Worm (Caenorhabditis elegans) whole organism, young adult: Measurements from ENCODE around the gene F55F10.3.
A peak's percentile ranks its signal among the peaks of the same experiment; 100 is the strongest.

Experiments used
- B0019.2 ChIP-seq: fragments of 200-800 bp; sonication (Bioruptor generic); conservative IDR thresholded peaks from 2 replicates; pipeline ENCODE4 v1.3.6; 2022; ENCODE audit warnings: missing genetic modification reagents, missing genetic modification characterization, missing compliant biosample characterization
- B0035.1 ChIP-seq: sonication (generic microtip); optimal IDR thresholded peaks from 2 replicates; lab custom pipeline; 2016; ENCODE audit warnings: missing genetic modification characterization, mild to moderate bottlenecking, missing compliant biosample characterization, missing genotype, missing genetic modification reagents
- F22D6.2 ChIP-seq: sonication (generic microtip); optimal IDR thresholded peaks from 2 replicates; lab custom pipeline; 2016; ENCODE audit warnings: mild to moderate bottlenecking, missing genetic modification characterization, missing compliant biosample characterization
- F37B4.10 ChIP-seq: fragments of 200-800 bp; sonication (Bioruptor generic); IDR thresholded peaks from 2 replicates; pipeline ENCODE4 v1.3.6; 2022; ENCODE audit warnings: missing genetic modification characterization, missing compliant biosample characterization
- F49E8.2 ChIP-seq: sonication (generic microtip); optimal IDR thresholded peaks from 3 replicates; lab custom pipeline; 2017; ENCODE audit warnings: missing genetic modification characterization, mild to moderate bottlenecking, missing compliant biosample characterization, antibody characterized with exemption, moderate library complexity; ENCODE audit not compliant: insufficient read depth
- F57C9.4 ChIP-seq: sonication (generic microtip); optimal IDR thresholded peaks from 2 replicates; lab custom pipeline; 2017; ENCODE audit warnings: mild to moderate bottlenecking, missing genetic modification characterization, missing compliant biosample characterization
- K11D2.4 ChIP-seq: fragments of 200-800 bp; sonication (Bioruptor generic); IDR thresholded peaks from 2 replicates; pipeline ENCODE4 v1.3.6; 2022; ENCODE audit warnings: missing genetic modification reagents, missing genetic modification characterization, missing compliant biosample characterization
- Y53G8AR.9 ChIP-seq: fragments of 200-800 bp; sonication (Bioruptor generic); conservative IDR thresholded peaks from 2 replicates; pipeline ENCODE4 v1.3.6; 2022; ENCODE audit warnings: missing genetic modification reagents, missing genetic modification characterization, missing compliant biosample characterization
- Y56A3A.18 ChIP-seq: fragments of 200-800 bp; sonication (Bioruptor generic); IDR thresholded peaks from 2 replicates; pipeline ENCODE4 v1.3.6; 2022; ENCODE audit warnings: missing genetic modification reagents, missing genetic modification characterization, missing compliant biosample characterization
- bed-1 ChIP-seq: fragments of 200-800 bp; sonication (Bioruptor generic); IDR thresholded peaks from 2 replicates; pipeline ENCODE4 v1.3.6; 2022; ENCODE audit warnings: missing genetic modification reagents, missing genetic modification characterization, missing compliant biosample characterization
- chd-7 ChIP-seq: sonication (generic microtip); optimal IDR thresholded peaks from 2 replicates; lab custom pipeline; 2016; ENCODE audit warnings: mild to moderate bottlenecking, missing genetic modification characterization, moderate library complexity, missing compliant biosample characterization
- dox-1 ChIP-seq: fragments of 200-800 bp; sonication (Bioruptor generic); IDR thresholded peaks from 2 replicates; pipeline ENCODE4 v1.3.6; 2022; ENCODE audit warnings: missing genetic modification reagents, missing genetic modification characterization, missing compliant biosample characterization
- egrh-3 ChIP-seq: fragments of 200-800 bp; sonication (Bioruptor generic); IDR thresholded peaks from 2 replicates; pipeline ENCODE4 v1.3.6; 2022; ENCODE audit warnings: missing genetic modification reagents, missing genetic modification characterization, missing compliant biosample characterization
- hlh-12 ChIP-seq: sonication (generic microtip); optimal IDR thresholded peaks from 2 replicates; lab custom pipeline; 2016; ENCODE audit warnings: missing genetic modification characterization, missing compliant biosample characterization
- hmg-20 ChIP-seq: fragments of 200-800 bp; sonication (Bioruptor generic); IDR thresholded peaks from 2 replicates; pipeline ENCODE4 v1.3.6; 2022; ENCODE audit warnings: missing genetic modification reagents, missing genetic modification characterization, missing compliant biosample characterization
- hrde-1 ChIP-seq: sonication (generic microtip); optimal IDR thresholded peaks from 2 replicates; lab custom pipeline; 2016; ENCODE audit warnings: missing genetic modification characterization, mild to moderate bottlenecking, missing compliant biosample characterization, moderate library complexity, missing genotype, missing genetic modification reagents, borderline replicate concordance
- let-526 ChIP-seq: fragments of 200-800 bp; sonication (Bioruptor generic); IDR thresholded peaks from 2 replicates; pipeline ENCODE4 v1.3.6; 2022; ENCODE audit warnings: missing genetic modification reagents, missing genetic modification characterization, missing compliant biosample characterization
- lin-26 ChIP-seq: fragments of 200-800 bp; sonication (Bioruptor generic); IDR thresholded peaks from 2 replicates; pipeline ENCODE4 v1.3.6; 2022; ENCODE audit warnings: missing genetic modification reagents, missing genetic modification characterization, missing compliant biosample characterization
- lin-35 ChIP-seq, 3 experiments: fragments of 150-350 bp in 2 of 3; sonication (generic microtip) in 1 of 3; optimal IDR thresholded peaks; 2 replicates each; lab custom pipeline; 2014 to 2018; ENCODE audit warnings: missing biosample characterization in 3 of 3, missing genetic modification characterization in 3 of 3, missing genetic modification reagents in 3 of 3
- lin-40 ChIP-seq: sonication (generic microtip); optimal IDR thresholded peaks from 2 replicates; lab custom pipeline; 2016; ENCODE audit warnings: missing genetic modification characterization, mild to moderate bottlenecking, missing compliant biosample characterization, missing genotype, missing genetic modification reagents
- madf-3 ChIP-seq: fragments of 200-800 bp; sonication (Bioruptor generic); IDR thresholded peaks from 2 replicates; pipeline ENCODE4 v1.3.6; 2022; ENCODE audit warnings: missing genetic modification reagents, missing genetic modification characterization, missing compliant biosample characterization
- madf-6 ChIP-seq: fragments of 200-800 bp; sonication (Bioruptor generic); IDR thresholded peaks from 2 replicates; pipeline ENCODE4 v1.3.6; 2022; ENCODE audit warnings: missing genetic modification reagents, missing genetic modification characterization, missing compliant biosample characterization
- mcd-1 ChIP-seq: fragments of 200-800 bp; sonication (Bioruptor generic); IDR thresholded peaks from 2 replicates; pipeline ENCODE4 v1.3.6; 2022; ENCODE audit warnings: missing genetic modification reagents, missing genetic modification characterization, missing compliant biosample characterization
- nhr-90 ChIP-seq: sonication (generic microtip); optimal IDR thresholded peaks from 2 replicates; lab custom pipeline; 2016; ENCODE audit warnings: missing genotype, mild to moderate bottlenecking, missing genetic modification characterization, missing compliant biosample characterization
- pha-4 ChIP-seq: fragments of 150-350 bp; sonication (generic microtip); optimal IDR thresholded peaks from 2 replicates; lab custom pipeline; 2014; ENCODE audit warnings: missing biosample characterization, missing genetic modification reagents, missing genetic modification characterization
- rpc-1 ChIP-seq, 2 experiments: fragments of 150-350 bp in 1 of 2; sonication (generic microtip) in 1 of 2; optimal IDR thresholded peaks; 2 replicates each; lab custom pipeline; 2014 to 2018; ENCODE audit warnings: missing biosample characterization in 1 of 2, missing genetic modification characterization in 1 of 2, missing genetic modification reagents in 1 of 2, missing genotype in 1 of 2
- sdz-38 ChIP-seq: sonication (generic microtip); optimal IDR thresholded peaks from 2 replicates; lab custom pipeline; 2016; ENCODE audit warnings: missing genotype, missing genetic modification characterization, missing compliant biosample characterization
- snpc-1.1 ChIP-seq: sonication (generic microtip); optimal IDR thresholded peaks from 2 replicates; lab custom pipeline; 2017; ENCODE audit warnings: missing genetic modification characterization, mild to moderate bottlenecking, missing compliant biosample characterization, antibody characterized with exemption, moderate library complexity, missing genotype, missing genetic modification reagents; ENCODE audit not compliant: insufficient read depth
- snpc-4 ChIP-seq, 5 experiments: fragments of 150-350 bp in 1 of 5; sonication (generic microtip) in 4 of 5; optimal IDR thresholded peaks; 2 replicates each; lab custom pipeline; 2014 to 2018; ENCODE audit warnings: missing genetic modification characterization in 5 of 5, missing biosample characterization in 3 of 5, antibody characterized with exemption in 2 of 5, mild to moderate bottlenecking in 2 of 5, missing compliant biosample characterization in 2 of 5, missing genotype in 2 of 5, moderate library complexity in 2 of 5, missing genetic modification reagents in 1 of 5
- unc-62 ChIP-seq: fragments of 150-350 bp; optimal IDR thresholded peaks from 2 replicates; lab custom pipeline; 2014; ENCODE audit warnings: missing biosample characterization, missing genetic modification reagents, missing genetic modification characterization
- xnd-1 ChIP-seq: sonication (generic microtip); optimal IDR thresholded peaks from 2 replicates; lab custom pipeline; 2016; ENCODE audit warnings: missing genotype, missing genetic modification reagents, missing genetic modification characterization, missing compliant biosample characterization
- zfh-2 ChIP-seq: fragments of 200-800 bp; sonication (Bioruptor generic); conservative IDR thresholded peaks from 2 replicates; pipeline ENCODE4 v1.3.6; 2022; ENCODE audit warnings: missing genetic modification reagents, missing genetic modification characterization, missing compliant biosample characterization

Gene F55F10.3

ce11 chrIV:4398890-4399289 is 39.1 kb downstream of the F55F10.3 start:
- TF ChIP-seq unc-62 (GFP tag; lab: Kevin White, UChicago): no peak
- no peak for TF ChIP-seq hrde-1 (tag; lab: Kevin White, UChicago)
- TF ChIP-seq sdz-38 (tag; lab: Kevin White, UChicago): no peak
- no peak for TF ChIP-seq B0035.1 (tag; lab: Kevin White, UChicago)
- no peak for TF ChIP-seq hmg-20 (GFP tag; lab: Robert Waterston, UW)
- no peak for TF ChIP-seq chd-7 (tag; lab: Kevin White, UChicago)
- no peak for TF ChIP-seq Y56A3A.18 (GFP tag; lab: Robert Waterston, UW)
- TF ChIP-seq K11D2.4 (GFP tag; lab: Robert Waterston, UW): no peak
- TF ChIP-seq B0019.2 (GFP tag; lab: Robert Waterston, UW): no peak
- no peak for TF ChIP-seq hlh-12
- TF ChIP-seq madf-6: no peak
- TF ChIP-seq F57C9.4 (tag; lab: Kevin White, UChicago): no peak

- TF ChIP-seq F22D6.2 (tag; lab: Kevin White, UChicago): no peak
- TF ChIP-seq snpc-1.1: no peak
- TF ChIP-seq chd-7 (tag; lab: Kevin White, UChicago): no peak
- TF ChIP-seq bed-1 (GFP tag; lab: Robert Waterston, UW): no peak
- peak; percentile 85 for TF ChIP-seq egrh-3
- no peak for TF ChIP-seq pha-4 (tag; lab: Kevin White, UChicago)
- TF ChIP-seq hmg-20 (GFP tag; lab: Robert Waterston, UW): no peak
- 0 out of 2 replicates have a peak, but pooled peaks have one; percentile 30 for TF ChIP-seq dox-1 (GFP tag; lab: Robert Waterston, UW)
- 0 out of 2 replicates have a peak, but pooled peaks have one; percentile 24 for TF ChIP-seq mcd-1 (GFP tag; lab: Robert Waterston, UW)
- no peak for TF ChIP-seq snpc-4 (GFP tag; optimal IDR thresholded peaks at IDR 0.05; lab: Kevin White, UChicago)
- no peak for TF ChIP-seq snpc-4 (tag; optimal IDR thresholded peaks at IDR 0.05; lab: Kevin White, UChicago)
- 0 out of 2 replicates have a peak, but pooled peaks have one; percentile 10 for TF ChIP-seq F37B4.10
- no peak for TF ChIP-seq F49E8.2 (tag; lab: Kevin White, UChicago)
- TF ChIP-seq lin-26 (GFP tag; lab: Robert Waterston, UW): peak; percentile 47; the same call in 1 of the 2 replicates
- TF ChIP-seq lin-40 (tag; lab: Kevin White, UChicago): peak; percentile 3
- TF ChIP-seq rpc-1 (optimal IDR thresholded peaks at IDR 0.05; lab: Kevin White, UChicago): no peak
- no peak for TF ChIP-seq rpc-1 (tag; optimal IDR thresholded peaks at IDR 0.05; lab: Kevin White, UChicago)
- peak; percentile 94 for TF ChIP-seq zfh-2
- no peak for TF ChIP-seq xnd-1 (tag; lab: Kevin White, UChicago)
- TF ChIP-seq Y53G8AR.9 (GFP tag; lab: Robert Waterston, UW): no peak
- no peak for TF ChIP-seq B0019.2 (GFP tag; lab: Robert Waterston, UW)
- TF ChIP-seq madf-3 (GFP tag; lab: Robert Waterston, UW): no peak
- TF ChIP-seq lin-35 (GFP tag; optimal IDR thresholded peaks at IDR 0.05; lab: Kevin White, UChicago): no peak
- no peak for TF ChIP-seq let-526
- no peak for TF ChIP-seq B0035.1 (tag; lab: Kevin White, UChicago)
- no peak for TF ChIP-seq nhr-90 (tag; lab: Kevin White, UChicago)
Measured at ce11 chrIV:4399418-4400136, 39.8 kb downstream of the F55F10.3 start.
